Fruit fly (Drosophila melanogaster) whole organism, wandering third instar larva: ENCODE data around the gene Plc21C.

ENCODE experiments used
- Dfd ChIP-seq: fragments of >200 bp; optimal IDR thresholded peaks from 2 replicates; lab custom pipeline; 2017; ENCODE audit warnings: missing biosample characterization, missing genetic modification characterization
- HLH106 ChIP-seq: fragments of 200-800 bp; optimal IDR thresholded peaks from 3 replicates; lab custom pipeline; 2019; ENCODE audit warnings: missing biosample characterization, mild to moderate bottlenecking, missing genetic modification characterization, moderate library complexity
- Hr83 ChIP-seq: fragments of 200-300 bp; sonication (Bioruptor generic); optimal IDR thresholded peaks from 2 replicates; lab custom pipeline; 2016; ENCODE audit warnings: missing biosample characterization, mild to moderate bottlenecking, missing genetic modification characterization, moderate library complexity; ENCODE audit not compliant: poor library complexity, severe bottlenecking
- Jra ChIP-seq: sonication (Bioruptor generic); optimal IDR thresholded peaks from 2 replicates; lab custom pipeline; 2016; ENCODE audit warnings: missing biosample characterization, missing genetic modification characterization
- Myc ChIP-seq: fragments of >200 bp; optimal IDR thresholded peaks from 2 replicates; lab custom pipeline; 2017
- N ChIP-seq: fragments of >200 bp; optimal IDR thresholded peaks from 2 replicates; lab custom pipeline; 2018; ENCODE audit warnings: missing biosample characterization, missing external identifiers, missing genetic modification characterization
- br ChIP-seq: fragments of 200-800 bp; sonication (Bioruptor generic); optimal IDR thresholded peaks from 2 replicates; lab custom pipeline; 2016; ENCODE audit warnings: missing biosample characterization, missing genetic modification characterization
- ey ChIP-seq: fragments of 200-800 bp; sonication (Bioruptor generic); optimal IDR thresholded peaks from 2 replicates; lab custom pipeline; 2016; ENCODE audit warnings: missing biosample characterization, missing genetic modification characterization
- h ChIP-seq: fragments of 200-800 bp; sonication (Bioruptor generic); optimal IDR thresholded peaks from 3 replicates; lab custom pipeline; 2016; ENCODE audit warnings: missing biosample characterization, mild to moderate bottlenecking, missing genetic modification characterization
- rgr ChIP-seq: fragments of 200-800 bp; sonication (Bioruptor generic); optimal IDR thresholded peaks from 3 replicates; lab custom pipeline; 2016; ENCODE audit warnings: missing biosample characterization, mild to moderate bottlenecking, missing genetic modification characterization
- usp ChIP-seq: fragments of >200 bp; optimal IDR thresholded peaks from 2 replicates; lab custom pipeline; 2017; ENCODE audit warnings: missing biosample characterization, missing genetic modification characterization
- woc ChIP-seq: sonication (Bioruptor generic); optimal IDR thresholded peaks from 2 replicates; lab custom pipeline; 2016; ENCODE audit warnings: missing biosample characterization, mild to moderate bottlenecking, missing genetic modification characterization

DNA sequence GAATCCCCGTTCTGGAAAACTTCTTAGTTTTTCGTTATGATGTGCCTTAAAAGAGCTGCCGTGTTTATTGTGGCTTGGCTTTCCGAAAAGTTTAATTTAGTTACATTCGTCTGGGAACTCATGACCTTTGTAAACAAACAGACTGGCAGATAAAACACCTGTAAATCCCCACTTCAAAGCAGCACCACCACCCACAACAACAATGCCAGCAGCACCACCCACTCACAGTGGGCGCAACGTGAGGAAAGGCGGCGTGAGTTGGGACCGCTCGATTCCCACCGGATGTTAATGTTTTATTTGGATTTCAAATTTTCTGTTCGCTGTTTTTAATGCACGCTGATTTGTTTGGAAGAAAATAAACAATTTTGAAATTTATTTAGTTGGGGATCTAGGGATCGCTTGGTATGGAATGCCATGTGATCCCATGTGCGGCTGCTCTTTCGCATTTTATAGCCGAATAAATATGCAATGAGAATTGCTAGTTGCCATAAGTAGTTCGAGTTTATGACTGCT lies 2.5 kb downstream of the Plc21C start:
- TF ChIP-seq woc (GFP tag; lab: Kevin White, UChicago), result no peak
- no peak for TF ChIP-seq N
- TF ChIP-seq Jra (GFP tag; lab: Kevin White, UChicago), result no peak
- no peak for TF ChIP-seq HLH106
- no peak for TF ChIP-seq Hr83
- no peak for TF ChIP-seq Dfd (GFP tag; lab: Kevin White, UChicago)
- TF ChIP-seq Myc (lab: Kevin White, UChicago), result no peak
- no peak for TF ChIP-seq usp (GFP tag; lab: Kevin White, UChicago)
- no peak for TF ChIP-seq h (GFP tag; lab: Kevin White, UChicago)
- TF ChIP-seq ey, result no peak
- TF ChIP-seq br (GFP tag; lab: Kevin White, UChicago), result no peak
- TF ChIP-seq rgr (GFP tag; lab: Kevin White, UChicago), result no peak
